Fruit fly (Drosophila melanogaster): ENCODE results near the gene CG12061.
A peak's percentile ranks its signal among the peaks of the same experiment; 100 is the strongest.

The CG12061 gene

DNA sequence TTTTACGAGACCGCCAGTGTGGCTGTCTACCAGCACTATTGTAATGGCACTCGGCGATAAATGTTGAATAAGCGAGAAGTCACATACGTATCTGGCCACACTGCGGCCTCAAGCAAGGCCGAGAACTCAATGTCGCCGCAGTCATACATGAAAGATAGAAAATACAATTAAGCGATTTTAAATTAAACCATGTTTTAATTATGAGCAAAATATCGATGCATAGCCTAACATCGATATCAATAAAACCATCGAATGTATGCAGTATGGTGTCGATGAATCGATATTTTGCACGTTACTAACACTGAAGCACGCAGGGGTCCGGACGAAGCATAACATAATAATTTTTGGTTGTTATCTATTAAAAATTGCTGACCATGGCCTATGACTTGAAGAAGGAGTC is 22.7 kb upstream of the CG12061 start, which contains the start of the genes Rab21 and Coa7 (continued):
- no peak for TF ChIP-seq Chrac-16 (GFP tag; optimal IDR thresholded peaks at IDR 0.05)
- TF ChIP-seq CG18262 (tag; optimal IDR thresholded peaks at IDR 0.05): no peak
- no peak for TF ChIP-seq gt (GFP tag; IDR thresholded peaks at IDR 0.05)
- peak; percentile 95 for TF ChIP-seq Ets65A (GFP tag)
- no peak for TF ChIP-seq CG8281 (tag; optimal IDR thresholded peaks at IDR 0.05)
- no peak for TF ChIP-seq Drgx (GFP tag; IDR thresholded peaks at IDR 0.05)
- no peak for TF ChIP-seq Oli (tag; optimal IDR thresholded peaks at IDR 0.05)
- no peak for TF ChIP-seq ttk (GFP tag; IDR thresholded peaks at IDR 0.05)
- TF ChIP-seq mirr (GFP tag; optimal IDR thresholded peaks at IDR 0.05): no peak
- TF ChIP-seq MESR4 (GFP tag; optimal IDR thresholded peaks at IDR 0.05): peak; percentile 37
- TF ChIP-seq Camta (GFP tag; optimal IDR thresholded peaks at IDR 0.05): peak; percentile 20
- TF ChIP-seq Opbp (GFP tag; IDR thresholded peaks at IDR 0.05; ENCODE audit: partially characterized antibody): peak; percentile 94
- TF ChIP-seq emc (GFP tag; optimal IDR thresholded peaks at IDR 0.05): no peak
- TF ChIP-seq sim (GFP tag; IDR thresholded peaks at IDR 0.05): no peak
- TF ChIP-seq Hmr (GFP tag; optimal IDR thresholded peaks at IDR 0.05): peak; percentile 64
- TF ChIP-seq Ptx1 (GFP tag; IDR thresholded peaks at IDR 0.05): no peak
- no peak for TF ChIP-seq C15 (GFP tag; IDR thresholded peaks at IDR 0.05)
- TF ChIP-seq inv (GFP tag; IDR thresholded peaks at IDR 0.05; ENCODE audit: partially characterized antibody): peak; percentile 96
- no peak for TF ChIP-seq CG4404 (GFP tag; IDR thresholded peaks at IDR 0.05)
- TF ChIP-seq gfzf (GFP tag; optimal IDR thresholded peaks at IDR 0.05): peak; percentile 87
- no peak for TF ChIP-seq Trl (optimal IDR thresholded peaks at IDR 0.05)
- no peak for TF ChIP-seq Trl (GFP tag; optimal IDR thresholded peaks at IDR 0.05)
- TF ChIP-seq HmgZ (tag; optimal IDR thresholded peaks at IDR 0.05): peak; percentile 50
- TF ChIP-seq Dref (GFP tag; IDR thresholded peaks at IDR 0.05): peak; percentile 88
- no peak for TF ChIP-seq CG8388 (GFP tag; optimal IDR thresholded peaks at IDR 0.05)
- no peak for TF ChIP-seq CG32772 (GFP tag; IDR thresholded peaks at IDR 0.05)
- no peak for TF ChIP-seq dmrt99B (tag; optimal IDR thresholded peaks at IDR 0.05)
- TF ChIP-seq CG13123 (GFP tag; optimal IDR thresholded peaks at IDR 0.05): no peak
- TF ChIP-seq Bteb2 (GFP tag; optimal IDR thresholded peaks at IDR 0.05): no peak
- TF ChIP-seq CG3726 (GFP tag; IDR thresholded peaks at IDR 0.05): no peak
- TF ChIP-seq br (optimal IDR thresholded peaks at IDR 0.05): no peak
- no peak for TF ChIP-seq Poxn (GFP tag; IDR thresholded peaks at IDR 0.05)
- TF ChIP-seq CG31388 (GFP tag; optimal IDR thresholded peaks at IDR 0.05): no peak
- TF ChIP-seq CG8089 (GFP tag; optimal IDR thresholded peaks at IDR 0.05): no peak
- peak; percentile 69 for TF ChIP-seq CG1603 (tag; optimal IDR thresholded peaks at IDR 0.05)
- TF ChIP-seq CG11398 (GFP tag; optimal IDR thresholded peaks at IDR 0.05): no peak
- TF ChIP-seq CG4730 (GFP tag; IDR thresholded peaks at IDR 0.05): no peak
- no peak for TF ChIP-seq CG7556 (GFP tag; optimal IDR thresholded peaks at IDR 0.05)
- peak; percentile 76 for TF ChIP-seq CG2116 (GFP tag; optimal IDR thresholded peaks at IDR 0.05)
- no peak for TF ChIP-seq sc (optimal IDR thresholded peaks at IDR 0.05)
- TF ChIP-seq sc (GFP tag; optimal IDR thresholded peaks at IDR 0.05): no peak
- no peak for TF ChIP-seq HLHmδ (GFP tag; optimal IDR thresholded peaks at IDR 0.05)
- TF ChIP-seq hkb (optimal IDR thresholded peaks at IDR 0.05): no peak
- TF ChIP-seq hkb (GFP tag; IDR thresholded peaks at IDR 0.05): no peak
- no peak for TF ChIP-seq CG10565 (GFP tag; optimal IDR thresholded peaks at IDR 0.05)
- no peak for TF ChIP-seq CG3281 (GFP tag; optimal IDR thresholded peaks at IDR 0.05)
- peak; percentile 42 for TF ChIP-seq CG4617 (GFP tag; optimal IDR thresholded peaks at IDR 0.05; ENCODE audit: borderline replicate concordance)
- no peak for TF ChIP-seq CG10431 (GFP tag; optimal IDR thresholded peaks at IDR 0.05)
- no peak for TF ChIP-seq CG11504 (tag; optimal IDR thresholded peaks at IDR 0.05)
- no peak for TF ChIP-seq CG18011 (GFP tag; optimal IDR thresholded peaks at IDR 0.05)
- TF ChIP-seq Mad (GFP tag; optimal IDR thresholded peaks at IDR 0.05): peak; percentile 33
- TF ChIP-seq pho (GFP tag; optimal IDR thresholded peaks at IDR 0.05): peak; percentile 32
- TF ChIP-seq ato (GFP tag; IDR thresholded peaks at IDR 0.05; ENCODE audit: partially characterized antibody): peak; percentile 77
- TF ChIP-seq az2 (GFP tag; optimal IDR thresholded peaks at IDR 0.05): no peak
